Fruit fly (Drosophila melanogaster): ENCODE data around the gene Nepl11.
A peak's percentile ranks its signal among the peaks of the same experiment; 100 is the strongest.

Gene Nepl11

DNA sequence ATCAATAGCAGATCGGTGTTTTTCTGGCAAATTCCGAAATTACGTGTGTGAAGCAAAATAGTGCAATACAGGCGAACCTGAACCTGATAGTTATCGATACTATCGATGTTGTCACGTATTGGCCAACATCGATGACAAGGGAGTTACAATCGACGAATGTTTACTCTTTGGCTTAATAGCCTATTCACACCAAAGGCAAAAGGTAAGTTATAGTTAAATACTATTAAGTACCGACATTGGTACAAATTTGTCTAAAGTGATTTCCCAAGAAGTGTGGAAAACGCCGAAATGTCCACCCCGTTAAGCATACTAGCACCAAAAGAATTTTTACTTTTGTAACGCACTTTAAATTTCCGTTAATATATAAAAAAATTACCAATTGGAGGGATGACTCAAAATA, 39.3 kb upstream of the Nepl11 start, which contains the start of gene CG9776 (continued):
- TF ChIP-seq zfh2 (GFP tag; optimal IDR thresholded peaks at IDR 0.05) = peak; percentile 55
- TF ChIP-seq dmrt11E (tag; optimal IDR thresholded peaks at IDR 0.05) = peak; percentile 65
- TF ChIP-seq Ptx1 (GFP tag; IDR thresholded peaks at IDR 0.05) = peak; percentile 58
- peak; percentile 73 for TF ChIP-seq lilli (GFP tag; optimal IDR thresholded peaks at IDR 0.05)
- TF ChIP-seq Dfd (GFP tag; optimal IDR thresholded peaks at IDR 0.05) = peak in 1 of 2 experiments; percentile 70
- peak; percentile 87 for TF ChIP-seq row (GFP tag; IDR thresholded peaks at IDR 0.05)
- TF ChIP-seq CG10366 (GFP tag; IDR thresholded peaks at IDR 0.05) = peak; percentile 53
- TF ChIP-seq CG14860 (GFP tag; IDR thresholded peaks at IDR 0.05; ENCODE audit: partially characterized antibody) = peak; percentile 97
- TF ChIP-seq ato (GFP tag; IDR thresholded peaks at IDR 0.05; ENCODE audit: partially characterized antibody) = peak; percentile 99
- TF ChIP-seq PHDP (tag; optimal IDR thresholded peaks at IDR 0.05) = no peak
- TF ChIP-seq CG15601 (tag; optimal IDR thresholded peaks at IDR 0.05) = no peak
- no peak for TF ChIP-seq CG32767 (GFP tag; IDR thresholded peaks at IDR 0.05)
- no peak; the same call in 1 of the 2 replicates for TF ChIP-seq CG14441 (GFP tag; IDR thresholded peaks at IDR 0.05)
- TF ChIP-seq slbo (GFP tag; IDR thresholded peaks at IDR 0.05) = peak; percentile 78
- TF ChIP-seq Dp (GFP tag; optimal IDR thresholded peaks at IDR 0.05) = peak; percentile 48
- TF ChIP-seq Xrp1 (GFP tag; IDR thresholded peaks at IDR 0.05) = peak; percentile 70
- peak; percentile 78 for TF ChIP-seq nmo (GFP tag; optimal IDR thresholded peaks at IDR 0.05)
- TF ChIP-seq lov (optimal IDR thresholded peaks at IDR 0.05) = no peak
- no peak for TF ChIP-seq lov (GFP tag; IDR thresholded peaks at IDR 0.05)
- no peak for TF ChIP-seq gem (tag; optimal IDR thresholded peaks at IDR 0.05)
- TF ChIP-seq Gug (GFP tag; IDR thresholded peaks at IDR 0.05) = peak; percentile 47; the same call in 3 of the 4 replicates
- TF ChIP-seq CG16813 (GFP tag; IDR thresholded peaks at IDR 0.05; ENCODE audit: partially characterized antibody) = peak; percentile 99
- no peak for TF ChIP-seq mirr (GFP tag; optimal IDR thresholded peaks at IDR 0.05)
- TF ChIP-seq Lpt (GFP tag; optimal IDR thresholded peaks at IDR 0.05) = no peak
- TF ChIP-seq Tbp (GFP tag; optimal IDR thresholded peaks at IDR 0.05) = no peak
- no peak for TF ChIP-seq CG30431 (GFP tag; optimal IDR thresholded peaks at IDR 0.05)
- no peak for TF ChIP-seq Fer1 (GFP tag; optimal IDR thresholded peaks at IDR 0.05)
- TF ChIP-seq tin (GFP tag; optimal IDR thresholded peaks at IDR 0.05) = peak; percentile 47
- TF ChIP-seq pita (GFP tag; optimal IDR thresholded peaks at IDR 0.05) = no peak
- TF ChIP-seq CG9727 (GFP tag; optimal IDR thresholded peaks at IDR 0.05) = no peak
- peak; percentile 50 for TF ChIP-seq CG12744 (GFP tag; optimal IDR thresholded peaks at IDR 0.05)

DNA sequence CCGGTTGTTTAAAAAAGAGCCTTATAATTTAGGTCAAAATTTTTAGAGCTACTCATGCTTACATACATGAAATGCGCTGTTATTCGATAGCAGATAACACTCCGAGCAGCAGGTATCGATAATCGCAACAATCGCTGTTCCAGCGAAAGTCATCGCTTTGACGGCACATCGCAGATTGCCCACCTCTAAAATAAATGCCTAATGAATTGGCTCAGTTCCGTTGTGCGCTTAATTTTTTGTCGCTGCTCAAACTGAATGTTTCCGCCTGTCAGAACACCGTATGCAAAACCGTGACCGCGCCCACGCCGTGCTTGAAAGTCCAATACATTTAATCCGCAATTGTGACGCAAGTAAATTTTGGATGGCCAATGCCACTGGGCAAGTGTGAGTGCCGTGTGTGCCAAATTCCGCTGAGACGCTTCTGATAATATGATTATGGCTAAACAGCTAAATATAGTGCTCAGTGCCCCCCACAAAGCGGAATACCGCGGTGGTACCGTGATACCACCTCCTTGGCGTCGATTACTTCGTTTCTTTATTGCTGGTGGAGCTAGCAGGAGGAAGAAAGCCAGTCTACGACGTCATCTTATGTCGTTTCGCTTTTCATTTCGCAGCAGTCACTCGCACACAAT, 25.0 kb upstream of the Nepl11 start, which contains the start of gene CG9795:
TSS of gene CG9795 (plus strand) at position 177 of the 632 bp plus-strand sequence.
- TF ChIP-seq MESR4 (GFP tag; optimal IDR thresholded peaks at IDR 0.05) (peak; percentile 93), hth (optimal IDR thresholded peaks at IDR 0.05) (no peak), CG9215 (GFP tag; IDR thresholded peaks at IDR 0.05) (no peak), Poxn (GFP tag; IDR thresholded peaks at IDR 0.05) (no peak), aop (GFP tag; IDR thresholded peaks at IDR 0.05) (no peak), dpn (GFP tag; optimal IDR thresholded peaks at IDR 0.05) (peak; percentile 16 to 43), Ssrp (tag; optimal IDR thresholded peaks at IDR 0.05) (no peak), CG33557 (GFP tag; optimal IDR thresholded peaks at IDR 0.05) (no peak), CG8281 (tag; optimal IDR thresholded peaks at IDR 0.05) (no peak), CG8089 (GFP tag; optimal IDR thresholded peaks at IDR 0.05) (no peak), Hr39 (optimal IDR thresholded peaks at IDR 0.05) (no peak), Six4 (GFP tag; optimal IDR thresholded peaks at IDR 0.05) (no peak), CG4854 (GFP tag; optimal IDR thresholded peaks at IDR 0.05) (no peak), crc (GFP tag; optimal IDR thresholded peaks at IDR 0.05) (peak; percentile 20), CG7963 (GFP tag; IDR thresholded peaks at IDR 0.05; ENCODE audit: partially characterized antibody) (peak; percentile 96), CG8478 (optimal IDR thresholded peaks at IDR 0.05) (no peak), Dip2 (GFP tag; IDR thresholded peaks at IDR 0.05) (no peak), CG1792 (GFP tag; optimal IDR thresholded peaks at IDR 0.05) (no peak), CG3995 (GFP tag; optimal IDR thresholded peaks at IDR 0.05) (peak; percentile 85), CG4707 (GFP tag; optimal IDR thresholded peaks at IDR 0.05) (peak; percentile 9), CG17802 (tag; optimal IDR thresholded peaks at IDR 0.05) (peak; percentile 19), Opbp (GFP tag; IDR thresholded peaks at IDR 0.05; ENCODE audit: partially characterized antibody) (peak; percentile 92)

All from whole organism, embryonic.